Fruit fly (Drosophila melanogaster): Measurements from ENCODE around the gene eRF1.

The eRF1 gene

DNA sequence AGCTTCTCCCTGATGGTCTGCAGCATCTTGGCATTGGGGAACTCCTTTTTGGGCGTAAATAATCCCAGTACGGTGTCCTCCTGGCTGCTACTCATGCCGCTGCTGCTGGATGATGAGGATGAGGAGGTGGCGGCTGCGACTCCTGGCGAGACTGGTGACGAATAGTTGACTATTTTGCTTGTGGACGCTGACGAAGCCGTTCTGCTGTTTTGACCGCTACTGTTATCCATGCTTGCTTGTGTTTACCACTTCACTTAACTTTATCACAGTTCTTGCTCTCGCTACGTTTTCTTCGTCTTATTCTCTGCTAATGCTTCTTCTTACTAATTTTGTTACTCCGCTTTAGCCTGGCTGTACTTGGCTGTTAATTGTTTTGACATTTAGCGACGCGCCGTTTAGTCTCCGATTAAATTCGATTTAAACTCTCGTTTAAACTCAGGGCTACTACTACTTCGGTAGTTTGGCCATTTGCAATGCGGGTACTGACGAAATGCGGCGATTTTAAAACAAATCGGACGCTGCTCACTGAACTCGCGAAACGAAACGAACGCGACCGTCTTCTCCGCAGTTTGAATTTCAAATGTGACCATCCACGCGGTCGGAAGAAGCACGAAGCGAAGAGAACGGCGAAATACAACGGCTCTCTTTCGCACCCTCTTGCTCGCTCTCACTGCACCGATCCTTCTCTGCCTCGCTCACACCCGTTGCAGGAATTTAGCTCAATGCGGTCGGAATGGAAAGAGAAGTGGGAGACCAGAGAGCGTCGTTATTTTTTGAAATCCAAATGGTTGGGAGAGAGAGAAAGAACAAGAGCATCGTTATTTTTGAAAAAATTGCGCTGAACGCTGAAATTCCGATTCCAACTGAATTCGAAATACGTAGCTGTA, 53.1 kb downstream of the eRF1 start, which contains the start of gene trbl (continued):
- TF ChIP-seq Xbp1 (GFP tag; optimal IDR thresholded peaks at IDR 0.05) (no peak), CG12219 (GFP tag; optimal IDR thresholded peaks at IDR 0.05) (peak; percentile 18), sim (GFP tag; IDR thresholded peaks at IDR 0.05) (no peak), twi (tag; optimal IDR thresholded peaks at IDR 0.05) (no peak), wor (GFP tag; IDR thresholded peaks at IDR 0.05) (no peak), her (GFP tag; optimal IDR thresholded peaks at IDR 0.05) (peak; percentile 70), CG30431 (GFP tag; optimal IDR thresholded peaks at IDR 0.05) (no peak), eyg (GFP tag; optimal IDR thresholded peaks at IDR 0.05) (no peak), disco-r (GFP tag; optimal IDR thresholded peaks at IDR 0.05) (no peak), CG8924 (tag; optimal IDR thresholded peaks at IDR 0.05) (peak; percentile 70), Ets65A (GFP tag) (no peak), klu (GFP tag; IDR thresholded peaks at IDR 0.05) (no peak), CG4328 (GFP tag; optimal IDR thresholded peaks at IDR 0.05) (no peak), oc (tag; optimal IDR thresholded peaks at IDR 0.05) (peak; percentile 47), CG10543 (GFP tag; optimal IDR thresholded peaks at IDR 0.05) (peak; percentile 81), bbx (GFP tag; IDR thresholded peaks at IDR 0.05; ENCODE audit: partially characterized antibody) (peak; percentile 96), CG6175 (GFP tag; IDR thresholded peaks at IDR 0.05) (no peak), Fer3 (tag; optimal IDR thresholded peaks at IDR 0.05) (no peak), ind (GFP tag; optimal IDR thresholded peaks at IDR 0.05) (no peak), CG2678 (tag; optimal IDR thresholded peaks at IDR 0.05) (peak; percentile 10), Eip74EF (GFP tag; optimal IDR thresholded peaks at IDR 0.05) (peak in 1 of 2 experiments; percentile 67), ara (GFP tag; IDR thresholded peaks at IDR 0.05) (peak; percentile 49), Stat92E (GFP tag; optimal IDR thresholded peaks at IDR 0.05) (peak in 1 of 3 experiments; percentile 46), CG18476 (GFP tag; optimal IDR thresholded peaks at IDR 0.05) (no peak), CG2116 (GFP tag; optimal IDR thresholded peaks at IDR 0.05) (peak; percentile 73), Sry-β (GFP tag; optimal IDR thresholded peaks at IDR 0.05) (no peak), Rfx (GFP tag; IDR thresholded peaks at IDR 0.05) (no peak), org-1 (GFP tag; optimal IDR thresholded peaks at IDR 0.05) (no peak), Nf-YB (GFP tag; optimal IDR thresholded peaks at IDR 0.05) (peak; percentile 33), jing (GFP tag; optimal IDR thresholded peaks at IDR 0.05) (no peak), Doc3 (GFP tag; IDR thresholded peaks at IDR 0.05; ENCODE audit: partially characterized antibody) (peak; percentile 37; the same call in 1 of the 3 replicates), lmd (GFP tag; IDR thresholded peaks at IDR 0.05) (no peak), CG15073 (GFP tag; optimal IDR thresholded peaks at IDR 0.05) (peak; percentile 92), tll (GFP tag; optimal IDR thresholded peaks at IDR 0.05) (no peak), CG6254 (GFP tag; optimal IDR thresholded peaks at IDR 0.05) (no peak), CG11247 (GFP tag; IDR thresholded peaks at IDR 0.05) (no peak), Gug (GFP tag; IDR thresholded peaks at IDR 0.05) (no peak), bab2 (GFP tag; optimal IDR thresholded peaks at IDR 0.05) (no peak), cato (GFP tag; optimal IDR thresholded peaks at IDR 0.05; ENCODE audit: borderline replicate concordance) (no peak), Optix (GFP tag; IDR thresholded peaks at IDR 0.05) (no peak), Sox100B (GFP tag; optimal IDR thresholded peaks at IDR 0.05) (no peak), Dbx (GFP tag; IDR thresholded peaks at IDR 0.05) (peak; percentile 58; the same call in 2 of the 3 replicates), stc (GFP tag; IDR thresholded peaks at IDR 0.05) (peak; percentile 37; the same call in 1 of the 2 replicates), Hr51 (GFP tag; optimal IDR thresholded peaks at IDR 0.05) (peak in 1 of 2 experiments; percentile 25), tna (GFP tag; IDR thresholded peaks at IDR 0.05; ENCODE audit: partially characterized antibody) (no peak; the same call in 1 of the 2 replicates), otp (GFP tag; IDR thresholded peaks at IDR 0.05) (no peak), Ets97D (GFP tag; optimal IDR thresholded peaks at IDR 0.05) (peak; percentile 26), CG31388 (GFP tag; optimal IDR thresholded peaks at IDR 0.05) (no peak)

Measured in whole organism, embryonic.